Fruit fly (Drosophila melanogaster): ENCODE measurements around the gene RpS19b.

The RpS19b gene

DNA sequence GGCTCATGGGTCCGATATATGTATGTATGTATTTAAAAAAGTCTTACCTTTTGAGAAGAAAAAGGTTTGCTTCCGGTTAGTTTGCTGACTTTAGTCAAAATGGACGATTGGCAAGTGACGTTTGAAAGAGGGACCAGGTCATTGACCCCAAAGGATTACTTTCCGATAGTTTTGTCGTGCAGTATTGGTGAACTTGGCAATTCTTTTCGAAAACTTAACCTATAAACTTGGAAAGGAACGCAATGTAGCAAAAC lies at the start of gene RpS19b:
RpS19b (minus strand) TSS at position 101 of the 254 bp plus-strand sequence.
- TF ChIP-seq noc (tag; optimal IDR thresholded peaks at IDR 0.05) = no peak

DNA sequence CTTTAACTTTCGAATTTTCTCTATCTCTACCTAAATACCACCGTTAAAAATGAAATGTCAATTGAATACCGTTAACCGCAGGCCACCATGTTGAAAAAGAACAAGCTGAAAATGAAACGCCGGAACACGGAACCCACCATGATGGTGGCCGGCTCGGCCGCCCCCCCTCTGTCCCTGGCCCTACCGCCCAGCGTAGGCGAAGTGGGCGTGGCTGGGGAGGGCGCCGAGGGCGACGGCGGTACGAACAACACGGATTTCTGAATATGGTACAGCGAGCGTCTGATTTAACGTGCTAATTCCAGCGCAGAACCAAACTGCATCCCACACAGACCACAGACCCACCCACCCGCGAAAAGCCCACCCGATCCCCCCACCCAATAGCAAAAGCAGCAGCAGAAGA lies 48.3 kb upstream of the RpS19b start:
- no peak for TF ChIP-seq noc (tag; optimal IDR thresholded peaks at IDR 0.05)

DNA sequence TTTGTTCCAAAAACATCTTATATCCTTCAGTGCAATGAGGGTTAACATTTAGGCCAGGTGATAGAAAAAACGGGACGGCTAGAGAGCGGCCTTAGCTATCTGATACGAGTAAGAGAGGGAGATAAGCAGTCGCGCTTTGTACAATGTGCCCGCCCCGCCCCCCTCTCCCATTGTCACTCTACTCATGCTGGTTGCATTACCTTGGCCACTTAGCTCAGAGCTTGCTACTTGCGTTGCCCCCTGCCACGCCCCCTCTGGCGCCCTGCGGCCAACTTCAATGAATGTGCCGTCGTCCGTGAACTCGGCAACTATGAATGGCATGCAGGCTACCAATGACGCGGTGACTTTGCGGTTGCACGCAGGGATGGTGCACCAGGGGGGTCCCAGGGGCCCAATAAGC lies 38.4 kb upstream of the RpS19b start:
- no peak for TF ChIP-seq noc (tag; optimal IDR thresholded peaks at IDR 0.05)

DNA sequence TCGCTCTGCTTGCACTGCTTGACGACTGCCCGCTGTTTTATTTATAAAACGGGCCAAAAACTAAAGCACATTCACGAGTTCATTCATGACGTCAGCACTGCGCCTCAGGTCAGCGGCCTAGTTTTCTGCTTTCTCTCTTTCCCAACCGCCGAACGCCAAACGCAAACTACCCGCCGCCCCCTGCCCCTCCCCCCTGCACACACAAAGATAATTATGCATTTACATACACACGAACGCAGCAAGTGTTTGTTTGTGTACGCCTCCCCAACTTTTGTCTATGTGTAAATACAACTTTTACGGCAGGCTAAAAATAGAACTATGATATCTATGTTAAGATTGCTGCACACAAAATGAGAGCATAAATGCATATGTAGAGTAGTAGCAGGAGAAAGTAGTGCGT lies 37.9 kb upstream of the RpS19b start:
- no peak for TF ChIP-seq noc (tag; optimal IDR thresholded peaks at IDR 0.05)

DNA sequence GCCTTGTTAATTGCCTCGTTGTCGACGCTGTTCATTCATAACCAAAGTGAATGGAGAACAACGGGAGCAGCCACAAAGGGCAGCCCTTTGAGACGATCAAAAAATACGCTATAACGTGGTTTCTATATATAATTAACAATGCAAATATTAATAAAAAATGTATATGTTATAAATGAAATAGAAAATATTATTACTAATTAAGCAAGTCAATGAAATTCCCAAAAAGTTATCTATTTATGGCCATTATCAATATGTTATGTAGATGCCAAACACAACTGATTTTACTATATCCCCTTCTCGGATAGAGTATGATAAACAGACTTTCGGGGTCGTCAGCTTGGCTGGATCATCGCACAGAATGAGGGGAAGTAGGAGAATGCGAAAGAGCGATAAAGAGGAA lies 36.1 kb upstream of the RpS19b start:
- no peak for TF ChIP-seq noc (tag; optimal IDR thresholded peaks at IDR 0.05)

DNA sequence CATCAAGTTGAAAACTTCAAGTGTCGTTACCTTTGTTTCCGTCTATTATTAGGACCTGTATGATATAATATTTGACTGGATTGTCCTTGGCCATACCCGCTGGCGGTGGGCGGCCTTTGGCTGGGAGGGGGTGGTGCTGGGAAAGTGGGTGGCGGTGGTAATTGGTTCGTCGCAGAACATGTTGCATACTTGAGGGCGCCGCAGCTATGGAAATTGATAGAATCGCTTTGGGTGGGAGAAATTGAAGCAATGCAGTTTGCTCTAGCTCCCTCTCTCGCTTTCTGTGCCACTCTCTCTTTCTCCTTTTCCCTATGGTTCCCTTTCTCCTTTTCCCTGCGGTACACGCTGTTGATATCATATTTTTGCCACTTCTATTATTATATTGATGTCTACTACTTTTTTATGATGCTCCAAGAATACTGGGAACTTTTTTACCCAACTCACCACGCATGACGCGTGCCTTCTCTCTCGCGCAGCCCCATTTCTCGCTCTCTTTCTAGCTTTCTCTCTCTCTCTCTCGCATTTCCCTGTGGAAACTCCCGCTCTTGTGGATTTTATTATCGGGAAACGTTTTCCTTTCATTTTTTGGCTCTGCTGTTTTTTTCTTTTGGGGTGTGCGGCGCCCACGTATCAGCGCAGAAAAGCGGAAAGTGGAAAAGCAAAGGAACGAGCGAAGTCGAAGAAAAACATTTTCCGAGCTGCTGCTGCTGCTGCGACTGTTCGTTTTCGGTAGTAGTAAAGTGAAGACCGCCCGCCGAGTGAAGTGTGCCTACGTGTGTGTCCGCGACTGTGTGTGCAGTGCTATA lies 31.8 kb upstream of the RpS19b start:
- TF ChIP-seq noc (tag; optimal IDR thresholded peaks at IDR 0.05) = no peak

DNA sequence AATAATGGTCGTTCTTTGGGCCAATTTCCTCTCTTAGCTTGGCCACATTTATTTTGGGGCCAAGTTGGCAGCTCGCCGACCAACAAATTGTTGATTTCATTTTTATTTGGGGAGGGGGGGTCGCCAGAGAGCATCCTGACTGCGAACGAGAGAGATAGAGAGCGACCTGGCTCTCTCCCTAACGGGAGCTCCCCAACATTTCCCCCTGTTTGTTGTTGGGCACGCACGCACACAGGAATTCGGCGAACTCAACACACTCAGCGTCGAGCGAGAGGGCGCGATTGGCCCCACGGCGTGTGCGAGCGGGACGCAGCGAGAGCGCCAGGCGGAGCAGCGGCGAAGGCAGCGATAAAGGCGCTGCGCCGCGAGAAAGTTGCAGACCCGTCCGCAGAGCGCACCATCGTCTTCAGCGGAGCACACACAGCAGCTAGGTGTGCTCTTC lies 29.5 kb upstream of the RpS19b start, which contains the start of gene CG31140:
CG31140 (plus strand) TSS at position 400 of the 442 bp plus-strand sequence.
- no peak for TF ChIP-seq noc (tag; optimal IDR thresholded peaks at IDR 0.05)

DNA sequence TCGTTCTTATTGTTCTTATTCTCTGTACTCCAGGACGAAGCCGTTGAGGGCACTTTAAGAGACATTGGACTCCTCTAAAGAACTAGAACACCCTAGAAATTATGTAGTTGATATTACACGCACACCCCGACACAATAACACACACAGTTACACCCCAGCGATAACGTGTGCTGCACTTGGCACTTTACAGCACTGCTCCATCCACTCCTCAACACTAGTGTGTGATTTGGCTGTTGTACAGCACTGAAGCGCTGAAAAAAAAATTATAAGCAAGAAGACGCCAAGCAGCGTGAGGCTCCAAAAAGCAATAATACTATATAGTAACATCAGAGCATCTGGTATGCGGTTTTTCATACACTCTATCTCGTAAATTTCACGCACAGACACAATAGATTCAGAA lies 27.5 kb upstream of the RpS19b start:
- TF ChIP-seq noc (tag; optimal IDR thresholded peaks at IDR 0.05) = no peak

DNA sequence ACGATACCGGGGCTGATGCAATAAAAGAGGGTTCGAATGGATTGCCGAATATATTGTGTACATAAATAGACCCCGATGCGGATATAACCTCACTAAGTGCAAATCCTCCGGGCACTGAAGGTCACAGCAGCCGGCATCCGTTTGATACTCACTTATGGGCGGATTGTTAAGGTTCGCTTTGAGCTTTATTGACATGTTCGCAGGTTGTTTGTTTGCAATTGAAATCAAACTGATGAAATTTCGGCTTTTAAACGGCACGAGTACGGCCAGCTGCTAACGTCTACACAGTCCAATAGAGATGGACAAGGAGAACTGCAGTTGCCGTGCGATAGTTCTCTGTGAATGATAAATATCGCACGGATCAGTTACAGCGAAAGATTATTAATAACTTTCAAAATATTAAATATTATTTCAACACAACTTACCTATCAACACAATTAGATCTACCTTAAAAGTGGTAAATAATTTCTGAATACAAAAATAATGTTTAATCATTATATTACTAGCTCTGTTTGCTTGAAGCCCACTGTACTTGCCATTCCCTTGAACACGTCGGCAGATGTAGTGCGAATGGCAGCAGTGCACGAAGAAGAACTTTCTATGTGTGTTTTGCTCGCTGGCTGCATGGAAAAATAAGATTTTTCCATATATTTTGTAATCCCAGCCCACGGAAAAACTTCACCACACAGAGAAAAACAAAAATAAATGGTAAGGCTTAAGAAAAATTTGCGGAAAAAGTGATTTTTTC lies 24.9 kb upstream of the RpS19b start, which contains the start of the genes GluProRS and AP-1sigma:
GluProRS (minus strand) TSS at position 301 of the 748 bp plus-strand sequence.
AP-1sigma (plus strand) TSS at position 561 of the 748 bp plus-strand sequence.
- peak; percentile 78 for TF ChIP-seq noc (tag; optimal IDR thresholded peaks at IDR 0.05)

DNA sequence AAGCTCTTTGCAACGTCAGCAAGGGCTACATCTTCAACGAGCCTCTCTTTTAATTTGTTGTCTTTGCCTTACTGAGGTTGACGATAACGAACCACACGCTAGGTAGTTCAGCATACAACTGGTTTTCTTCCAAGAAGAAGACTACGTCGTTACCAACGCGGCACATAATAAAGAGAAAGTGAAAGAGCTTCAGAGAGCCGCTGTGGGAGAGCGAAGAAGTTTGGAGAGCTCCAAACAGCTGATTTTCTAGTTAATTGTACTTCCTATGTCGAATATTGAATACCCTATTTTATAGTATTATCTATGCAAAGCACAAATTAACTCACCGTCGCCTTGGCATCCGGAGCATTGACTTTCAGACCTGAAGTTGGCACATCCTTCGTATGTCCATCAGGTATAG lies 22.1 kb upstream of the RpS19b start:
- no peak for TF ChIP-seq noc (tag; optimal IDR thresholded peaks at IDR 0.05)

DNA sequence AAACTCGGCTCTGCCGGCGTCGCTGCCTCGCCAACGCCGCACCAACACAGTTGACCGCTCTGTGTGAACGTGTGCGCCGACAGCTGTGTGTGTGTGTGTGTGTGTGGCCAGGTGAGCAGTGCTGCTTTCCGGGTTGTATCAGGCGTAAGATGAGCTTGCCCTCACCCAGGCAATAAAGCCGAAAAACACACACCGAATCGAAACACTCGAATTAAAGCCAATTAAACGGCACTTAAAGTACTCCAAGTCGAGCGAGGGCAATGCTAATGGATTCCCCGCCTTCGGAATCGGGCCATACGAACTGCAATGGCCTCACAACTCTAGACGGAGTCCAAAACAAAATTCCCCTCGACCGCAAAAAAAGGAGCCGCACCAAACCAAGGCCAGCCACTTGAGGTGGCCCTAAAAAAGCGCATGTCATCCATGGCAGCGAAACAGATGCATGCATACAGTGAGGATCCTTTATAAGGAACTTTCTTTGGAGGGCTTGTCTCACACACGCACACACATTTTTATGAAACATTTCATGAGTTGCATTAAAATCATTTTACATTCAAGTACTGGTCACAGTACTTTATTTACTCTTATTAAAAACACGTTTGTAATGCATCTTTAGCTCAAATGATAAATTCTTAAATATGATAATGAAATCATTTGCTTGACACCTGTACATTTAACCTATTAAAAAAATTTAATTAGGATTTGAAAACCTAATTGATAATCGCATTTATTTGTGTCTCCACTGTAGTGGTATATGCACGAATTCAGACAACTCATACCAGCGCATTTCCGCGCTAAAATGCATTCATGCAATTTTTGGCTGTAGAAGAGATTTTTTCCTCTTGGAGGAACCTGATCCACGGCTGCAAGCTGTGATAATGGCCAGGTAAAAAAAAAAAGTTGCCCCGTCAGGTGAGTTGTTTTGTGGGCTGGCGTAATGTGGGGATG lies 15.4 kb upstream of the RpS19b start:
- TF ChIP-seq noc (tag; optimal IDR thresholded peaks at IDR 0.05) = no peak

DNA sequence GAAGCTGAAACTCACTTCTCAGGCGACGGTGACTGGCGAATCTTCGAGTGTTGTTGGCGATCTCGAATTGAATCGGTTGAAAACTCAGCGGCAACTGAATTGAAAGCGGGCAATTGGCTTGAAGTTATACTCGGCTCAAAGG lies 14.9 kb upstream of the RpS19b start, which contains the start of gene CG12268:
CG12268 (minus strand) TSS at position 101 of the 142 bp plus-strand sequence.
- TF ChIP-seq noc (tag; optimal IDR thresholded peaks at IDR 0.05) = no peak

DNA sequence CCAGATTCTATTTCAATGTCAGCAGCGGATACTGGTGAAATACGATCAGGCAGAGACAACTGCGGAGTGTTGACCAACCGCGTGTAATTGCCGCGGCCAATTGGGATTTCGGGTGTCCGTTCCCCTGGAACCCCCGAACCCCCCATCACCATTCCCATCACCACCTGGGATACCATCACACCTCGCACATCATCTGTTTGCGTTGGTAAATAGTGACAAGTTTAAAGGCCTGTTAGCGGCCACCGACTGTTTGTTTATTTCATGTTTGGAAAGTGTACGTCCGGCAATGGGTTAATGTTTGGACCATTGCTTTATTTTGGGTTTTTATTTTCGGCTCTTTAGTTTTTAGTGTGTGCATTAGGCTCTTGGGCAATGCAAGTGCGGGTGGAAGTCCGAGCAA lies 13.7 kb upstream of the RpS19b start:
- no peak for TF ChIP-seq noc (tag; optimal IDR thresholded peaks at IDR 0.05)

DNA sequence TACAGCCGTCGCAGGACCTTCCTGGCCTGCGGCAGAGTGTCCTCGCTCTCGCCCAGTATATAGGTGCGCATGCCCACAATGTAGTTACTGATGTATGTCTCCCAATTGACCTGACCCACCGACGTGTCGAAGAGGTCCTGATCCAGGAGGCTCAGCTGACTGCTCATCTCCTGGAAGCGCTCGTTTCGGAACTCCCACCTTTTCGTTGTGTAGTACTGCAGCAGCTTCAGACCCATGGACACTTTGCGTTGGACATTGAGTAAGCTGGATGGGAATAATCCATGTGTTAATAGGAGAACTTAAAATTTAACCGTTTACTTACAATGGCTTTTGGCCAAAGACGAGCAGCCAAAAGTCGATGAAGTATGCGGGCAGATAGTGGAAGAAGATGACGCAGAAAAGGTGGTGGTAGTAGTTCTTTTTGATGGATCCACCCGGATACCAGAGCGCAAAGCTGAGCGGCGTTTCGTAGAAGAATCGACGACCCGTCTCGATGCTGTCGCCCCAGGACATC lies 10.6 kb upstream of the RpS19b start:
- TF ChIP-seq noc (tag; optimal IDR thresholded peaks at IDR 0.05) = no peak

DNA sequence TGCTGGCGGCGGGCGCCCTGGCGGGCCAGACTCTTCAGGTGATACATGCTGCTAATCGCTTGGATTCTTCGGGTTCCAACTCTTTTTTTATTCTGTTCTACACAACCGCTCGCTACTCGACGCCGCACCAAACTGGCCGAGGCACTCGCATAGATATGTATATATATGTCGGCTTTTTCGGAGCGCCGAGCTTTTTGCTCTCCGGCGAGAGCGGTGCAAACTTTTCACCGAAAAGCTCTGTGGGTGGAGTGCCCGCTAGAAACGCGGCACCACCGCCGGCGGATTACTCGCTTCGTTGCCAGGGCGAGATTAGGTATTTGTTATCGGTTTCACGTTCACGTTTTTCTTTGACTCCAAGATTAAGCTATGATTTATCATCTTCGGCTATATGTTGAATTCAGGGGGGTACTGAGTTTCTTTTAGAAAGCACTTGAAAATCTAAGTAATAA lies 9.7 kb upstream of the RpS19b start, which contains the start of gene Gdh:
Gdh (minus strand) TSS at position 137 of the 449 bp plus-strand sequence.
- TF ChIP-seq noc (tag; optimal IDR thresholded peaks at IDR 0.05) = peak; percentile 59

DNA sequence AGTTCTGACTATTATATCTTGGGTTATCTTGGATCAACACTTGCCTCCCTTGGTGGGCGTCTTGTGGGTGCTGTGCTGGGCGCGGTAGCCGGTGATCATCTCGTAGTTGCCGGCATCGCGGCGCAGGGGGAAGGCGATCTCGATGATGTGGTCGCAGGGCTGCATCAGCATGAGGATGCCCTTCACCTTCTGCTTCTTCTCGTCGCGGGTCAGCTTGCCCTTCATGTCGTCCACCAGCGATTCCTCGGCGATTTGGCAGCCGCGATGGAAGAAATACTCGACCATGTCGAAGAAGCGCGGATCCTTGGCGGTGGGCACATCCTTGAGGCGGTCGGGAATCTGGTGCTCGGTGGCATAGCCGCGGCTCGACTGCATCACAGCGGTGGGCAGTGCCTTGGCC lies 9.2 kb upstream of the RpS19b start:
- no peak for TF ChIP-seq noc (tag; optimal IDR thresholded peaks at IDR 0.05)
